Fruit fly (Drosophila melanogaster): ENCODE measurements around the gene CG9743.
A peak's percentile ranks its signal among the peaks of the same experiment; 100 is the strongest.

The CG9743 gene

dm6 chr3R:30191047-30191446 lies 11.8 kb downstream of the CG9743 start, which contains the start of gene CG9747 (continued):
- TF ChIP-seq nmo (GFP tag; optimal IDR thresholded peaks at IDR 0.05) = no peak
- no peak for TF ChIP-seq CG14050 (GFP tag; IDR thresholded peaks at IDR 0.05)
- no peak for TF ChIP-seq Mrtf (GFP tag; IDR thresholded peaks at IDR 0.05)
- peak; percentile 45 for TF ChIP-seq kni (GFP tag; optimal IDR thresholded peaks at IDR 0.05)
- TF ChIP-seq CG10366 (GFP tag; IDR thresholded peaks at IDR 0.05) = no peak
- no peak for TF ChIP-seq eve (GFP tag; optimal IDR thresholded peaks at IDR 0.05)
- TF ChIP-seq corto (GFP tag; optimal IDR thresholded peaks at IDR 0.05) = no peak
- no peak for TF ChIP-seq ind (GFP tag; optimal IDR thresholded peaks at IDR 0.05)
- peak; percentile 28; the same call in 1 of the 2 replicates for TF ChIP-seq bbx (GFP tag; IDR thresholded peaks at IDR 0.05; ENCODE audit: partially characterized antibody)
- TF ChIP-seq CG31365 (tag; optimal IDR thresholded peaks at IDR 0.05) = no peak
- TF ChIP-seq Chrac-16 (GFP tag; optimal IDR thresholded peaks at IDR 0.05) = no peak
- TF ChIP-seq twi (tag; optimal IDR thresholded peaks at IDR 0.05) = no peak
- no peak for TF ChIP-seq Bdp1 (GFP tag; optimal IDR thresholded peaks at IDR 0.05)
- TF ChIP-seq Hr78 (GFP tag; optimal IDR thresholded peaks at IDR 0.05) = peak in 1 of 2 experiments; percentile 41
- no peak for TF ChIP-seq Dad (GFP tag; optimal IDR thresholded peaks at IDR 0.05)
- TF ChIP-seq gem (tag; optimal IDR thresholded peaks at IDR 0.05) = no peak
- TF ChIP-seq CG10267 (tag; optimal IDR thresholded peaks at IDR 0.05) = no peak
- TF ChIP-seq CG1792 (GFP tag; optimal IDR thresholded peaks at IDR 0.05) = no peak
- no peak for TF ChIP-seq CG6854 (GFP tag; optimal IDR thresholded peaks at IDR 0.05)
- TF ChIP-seq CG18476 (GFP tag; optimal IDR thresholded peaks at IDR 0.05) = no peak
- no peak for TF ChIP-seq CG34422 (GFP tag; IDR thresholded peaks at IDR 0.05)
- TF ChIP-seq fd96Cb (tag; optimal IDR thresholded peaks at IDR 0.05) = no peak
- TF ChIP-seq CG12744 (GFP tag; optimal IDR thresholded peaks at IDR 0.05) = no peak
- TF ChIP-seq slbo (GFP tag; IDR thresholded peaks at IDR 0.05) = 0 out of 2 replicates have a peak, but pooled peaks have one; percentile 3
- TF ChIP-seq shn (GFP tag; optimal IDR thresholded peaks at IDR 0.05) = no peak
- no peak for TF ChIP-seq HLH54F (GFP tag; optimal IDR thresholded peaks at IDR 0.05)
- no peak for TF ChIP-seq tap (tag; optimal IDR thresholded peaks at IDR 0.05)
- no peak for TF ChIP-seq CG32772 (GFP tag; IDR thresholded peaks at IDR 0.05)
- no peak for TF ChIP-seq tx (GFP tag; optimal IDR thresholded peaks at IDR 0.05)
- 0 out of 3 replicates have a peak, but pooled peaks have one; percentile 25 for TF ChIP-seq zen2 (GFP tag; IDR thresholded peaks at IDR 0.05; ENCODE audit: partially characterized antibody)
- no peak; the same call in 1 of the 2 replicates for TF ChIP-seq amos (GFP tag; IDR thresholded peaks at IDR 0.05; ENCODE audit: partially characterized antibody)
- no peak for TF ChIP-seq CG10321 (GFP tag; IDR thresholded peaks at IDR 0.05)
- TF ChIP-seq btn (GFP tag; optimal IDR thresholded peaks at IDR 0.05) = no peak
- TF ChIP-seq nerfin-2 (GFP tag; IDR thresholded peaks at IDR 0.05; ENCODE audit: partially characterized antibody) = no peak
- TF ChIP-seq ken (GFP tag; IDR thresholded peaks at IDR 0.05) = no peak
- TF ChIP-seq CG13296 (GFP tag; optimal IDR thresholded peaks at IDR 0.05) = peak; percentile 11
- no peak for TF ChIP-seq CG9609 (GFP tag; optimal IDR thresholded peaks at IDR 0.05)
- TF ChIP-seq odd (GFP tag; optimal IDR thresholded peaks at IDR 0.05) = no peak
- TF ChIP-seq pho (GFP tag; optimal IDR thresholded peaks at IDR 0.05) = no peak
- TF ChIP-seq dysf (GFP tag; IDR thresholded peaks at IDR 0.05) = no peak
- no peak for TF ChIP-seq gcm2 (GFP tag; optimal IDR thresholded peaks at IDR 0.05)
- peak; percentile 79 for TF ChIP-seq Adf1 (GFP tag; IDR thresholded peaks at IDR 0.05)
- TF ChIP-seq Ada2b (GFP tag; IDR thresholded peaks at IDR 0.05) = no peak
- TF ChIP-seq CG6765 (GFP tag; optimal IDR thresholded peaks at IDR 0.05) = peak; percentile 10
- TF ChIP-seq Bteb2 (GFP tag; optimal IDR thresholded peaks at IDR 0.05) = no peak
- TF ChIP-seq CG3838 (GFP tag; optimal IDR thresholded peaks at IDR 0.05) = no peak

All from whole organism, embryonic.